Worm (Caenorhabditis elegans) whole organism, midembryonic: ENCODE results near the gene acdh-11.
A peak's percentile ranks its signal among the peaks of the same experiment; 100 is the strongest.

Source experiments
- T22C8.4 ChIP-seq: fragments of 200-800 bp; sonication (Bioruptor generic); IDR thresholded peaks from 2 replicates; pipeline ENCODE4 v1.3.6; 2022; ENCODE audit warnings: missing genetic modification characterization, missing compliant biosample characterization
- cog-1 ChIP-seq: sonication (generic microtip); optimal IDR thresholded peaks from 2 replicates; lab custom pipeline; 2016; ENCODE audit warnings: missing genetic modification characterization, missing compliant biosample characterization
- flt-1 ChIP-seq: fragments of 200-800 bp; sonication (Bioruptor generic); IDR thresholded peaks from 2 replicates; pipeline ENCODE4 v1.3.6; 2022; ENCODE audit warnings: missing genetic modification characterization, missing compliant biosample characterization
- klf-2 ChIP-seq: fragments of 200-800 bp; sonication (Bioruptor generic); conservative IDR thresholded peaks from 2 replicates; pipeline ENCODE4 v1.3.6; 2022; ENCODE audit warnings: missing genetic modification reagents, missing genetic modification characterization, missing compliant biosample characterization
- med-1 ChIP-seq: sonication (generic microtip); optimal IDR thresholded peaks from 2 replicates; lab custom pipeline; 2017; ENCODE audit warnings: missing genetic modification characterization, mild to moderate bottlenecking, missing compliant biosample characterization, antibody characterized with exemption, missing genetic modification reagents; ENCODE audit not compliant: insufficient read depth
- ref-1 ChIP-seq: fragments of 200-800 bp; sonication (Bioruptor generic); conservative IDR thresholded peaks from 2 replicates; pipeline ENCODE4 v1.3.6; 2022; ENCODE audit warnings: missing genetic modification reagents, missing genetic modification characterization, missing compliant biosample characterization
- tab-1 ChIP-seq: fragments of 200-800 bp; sonication (Bioruptor generic); IDR thresholded peaks from 2 replicates; pipeline ENCODE4 v1.3.6; 2022; ENCODE audit warnings: missing genetic modification characterization, missing compliant biosample characterization
- ztf-23 ChIP-seq: fragments of 200-800 bp; sonication (Bioruptor generic); IDR thresholded peaks from 2 replicates; pipeline ENCODE4 v1.3.6; 2022; ENCODE audit warnings: missing genetic modification reagents, missing genetic modification characterization, missing compliant biosample characterization
- ztf-29 ChIP-seq: fragments of 200-800 bp; sonication (Bioruptor generic); IDR thresholded peaks from 2 replicates; pipeline ENCODE4 v1.3.6; 2022; ENCODE audit warnings: missing genetic modification reagents, missing genetic modification characterization, missing compliant biosample characterization

Gene acdh-11

ce11 chrIII:10565926-10566325, at the start of gene acdh-11:
Gene acdh-11, plus strand, starts transcription at chrIII:10566258.
- TF ChIP-seq ztf-29 (GFP tag; lab: Robert Waterston, UW) (no peak), klf-2 (GFP tag; lab: Robert Waterston, UW) (no peak), cog-1 (tag; lab: Kevin White, UChicago) (no peak), ref-1 (GFP tag; lab: Robert Waterston, UW) (no peak), med-1 (no peak), T22C8.4 (no peak), ztf-23 (no peak), flt-1 (GFP tag; lab: Robert Waterston, UW) (no peak)

- TF ChIP-seq ref-1 (GFP tag; lab: Robert Waterston, UW), result no peak
- no peak for TF ChIP-seq cog-1 (tag; lab: Kevin White, UChicago)
- no peak for TF ChIP-seq ztf-23
Measured at ce11 chrIII:10518884-10519283, 47.2 kb upstream of the acdh-11 start.

ce11 chrIII:10519615-10520014, 46.4 kb upstream of the acdh-11 start:
- TF ChIP-seq klf-2 (GFP tag; lab: Robert Waterston, UW) (no peak), ref-1 (GFP tag; lab: Robert Waterston, UW) (no peak), med-1 (no peak), T22C8.4 (no peak), flt-1 (GFP tag; lab: Robert Waterston, UW) (no peak), ztf-23 (no peak)

ce11 chrIII:10520523-10520922, 45.5 kb upstream of the acdh-11 start, which contains the start of gene unc-49:
Gene unc-49, plus strand, starts transcription at chrIII:10520762.
- TF ChIP-seq ref-1 (GFP tag; lab: Robert Waterston, UW) (no peak), cog-1 (tag; lab: Kevin White, UChicago) (no peak), T22C8.4 (no peak), flt-1 (GFP tag; lab: Robert Waterston, UW) (no peak)

- TF ChIP-seq ztf-29 (GFP tag; lab: Robert Waterston, UW) (peak; percentile 14; the same call in 1 of the 2 replicates), T22C8.4 (no peak)
Measured at ce11 chrIII:10521219-10521618, 44.8 kb upstream of the acdh-11 start.

- no peak for TF ChIP-seq ztf-29 (GFP tag; lab: Robert Waterston, UW)
- TF ChIP-seq ref-1 (GFP tag; lab: Robert Waterston, UW), result no peak
- no peak for TF ChIP-seq med-1
- no peak for TF ChIP-seq T22C8.4
- no peak for TF ChIP-seq cog-1 (tag; lab: Kevin White, UChicago)
- no peak for TF ChIP-seq klf-2 (GFP tag; lab: Robert Waterston, UW)
- TF ChIP-seq ztf-23, result no peak
- TF ChIP-seq tab-1 (GFP tag; lab: Robert Waterston, UW), result no peak
- TF ChIP-seq flt-1 (GFP tag; lab: Robert Waterston, UW), result no peak
Measured at ce11 chrIII:10523025-10523424, 43.0 kb upstream of the acdh-11 start.

ce11 chrIII:10524823-10525222, 41.2 kb upstream of the acdh-11 start:
- TF ChIP-seq med-1, result no peak
- TF ChIP-seq klf-2 (GFP tag; lab: Robert Waterston, UW), result no peak
- TF ChIP-seq flt-1 (GFP tag; lab: Robert Waterston, UW), result no peak
- TF ChIP-seq ref-1 (GFP tag; lab: Robert Waterston, UW), result no peak
- TF ChIP-seq T22C8.4, result no peak
- no peak for TF ChIP-seq ztf-29 (GFP tag; lab: Robert Waterston, UW)
- TF ChIP-seq ztf-23, result no peak
- TF ChIP-seq tab-1 (GFP tag; lab: Robert Waterston, UW), result no peak
- TF ChIP-seq cog-1 (tag; lab: Kevin White, UChicago), result no peak

ce11 chrIII:10525927-10526326, 40.1 kb upstream of the acdh-11 start:
- TF ChIP-seq tab-1 (GFP tag; lab: Robert Waterston, UW), result no peak
- no peak for TF ChIP-seq med-1
- no peak for TF ChIP-seq ztf-23
- TF ChIP-seq cog-1 (tag; lab: Kevin White, UChicago), result no peak
- no peak for TF ChIP-seq flt-1 (GFP tag; lab: Robert Waterston, UW)
- no peak for TF ChIP-seq klf-2 (GFP tag; lab: Robert Waterston, UW)
- TF ChIP-seq ref-1 (GFP tag; lab: Robert Waterston, UW), result no peak
- TF ChIP-seq ztf-29 (GFP tag; lab: Robert Waterston, UW), result no peak
- no peak for TF ChIP-seq T22C8.4

- TF ChIP-seq klf-2 (GFP tag; lab: Robert Waterston, UW) (no peak), flt-1 (GFP tag; lab: Robert Waterston, UW) (no peak), ref-1 (GFP tag; lab: Robert Waterston, UW) (no peak), T22C8.4 (no peak), tab-1 (GFP tag; lab: Robert Waterston, UW) (no peak), ztf-29 (GFP tag; lab: Robert Waterston, UW) (no peak), cog-1 (tag; lab: Kevin White, UChicago) (no peak), med-1 (no peak), ztf-23 (no peak)
Measured at ce11 chrIII:10527446-10527845, 38.6 kb upstream of the acdh-11 start.

ce11 chrIII:10533310-10533709, 32.7 kb upstream of the acdh-11 start:
- no peak for TF ChIP-seq ztf-29 (GFP tag; lab: Robert Waterston, UW)
- TF ChIP-seq cog-1 (tag; lab: Kevin White, UChicago), result no peak
- no peak for TF ChIP-seq T22C8.4
- no peak for TF ChIP-seq flt-1 (GFP tag; lab: Robert Waterston, UW)
- TF ChIP-seq ref-1 (GFP tag; lab: Robert Waterston, UW), result no peak
- no peak for TF ChIP-seq med-1
- no peak for TF ChIP-seq ztf-23
- no peak for TF ChIP-seq tab-1 (GFP tag; lab: Robert Waterston, UW)

- TF ChIP-seq klf-2 (GFP tag; lab: Robert Waterston, UW) (no peak), flt-1 (GFP tag; lab: Robert Waterston, UW) (no peak), med-1 (no peak), tab-1 (GFP tag; lab: Robert Waterston, UW) (no peak), ref-1 (GFP tag; lab: Robert Waterston, UW) (no peak), ztf-29 (GFP tag; lab: Robert Waterston, UW) (no peak), cog-1 (tag; lab: Kevin White, UChicago) (no peak), ztf-23 (no peak), T22C8.4 (no peak)
Measured at ce11 chrIII:10534191-10534590, 31.9 kb upstream of the acdh-11 start.
